Fruit fly (Drosophila melanogaster) whole organism, embryonic: ENCODE measurements around the gene CG5254.

Experiments
- Atf-2 ChIP-seq: fragments of 200-800 bp; sonication (Bioruptor generic); optimal IDR thresholded peaks from 2 replicates; lab custom pipeline; 2016; ENCODE audit warnings: missing biosample characterization, missing genetic modification characterization
- B-H1 ChIP-seq: fragments of 200-800 bp; sonication (Bioruptor generic); IDR thresholded peaks from 3 replicates; pipeline ENCODE4 v1.3.6; 2022; ENCODE audit warnings: missing biosample characterization, missing genetic modification characterization
- Bteb2 ChIP-seq: fragments of 200-800 bp; sonication (Bioruptor generic); optimal IDR thresholded peaks from 2 replicates; lab custom pipeline; 2016; ENCODE audit warnings: missing biosample characterization, missing genetic modification characterization
- CG10321 ChIP-seq: fragments of 200-800 bp; sonication (Bioruptor generic); IDR thresholded peaks from 2 replicates; pipeline ENCODE4 v1.3.6; 2022; ENCODE audit warnings: missing biosample characterization, missing genetic modification characterization
- CG10543 ChIP-seq: fragments of 200-800 bp; sonication (Bioruptor generic); optimal IDR thresholded peaks from 3 replicates; lab custom pipeline; 2017; ENCODE audit warnings: missing biosample characterization, mild to moderate bottlenecking, missing genetic modification characterization, moderate library complexity
- CG10959 ChIP-seq: fragments of 200-800 bp; sonication (Bioruptor generic); IDR thresholded peaks from 2 replicates; pipeline ENCODE4 v1.3.6; 2022; ENCODE audit warnings: missing biosample characterization, missing genetic modification characterization
- CG11398 ChIP-seq: fragments of 200-800 bp; sonication (Bioruptor generic); optimal IDR thresholded peaks from 2 replicates; lab custom pipeline; 2016; ENCODE audit warnings: missing biosample characterization, missing genetic modification characterization
- CG12104 ChIP-seq: fragments of 200-800 bp; sonication (Bioruptor generic); optimal IDR thresholded peaks from 3 replicates; lab custom pipeline; 2016; ENCODE audit warnings: missing biosample characterization, missing genetic modification characterization
- CG14441 ChIP-seq: fragments of 200-800 bp; sonication (Bioruptor generic); IDR thresholded peaks from 2 replicates; pipeline ENCODE4 v1.3.6; 2022; ENCODE audit warnings: missing biosample characterization, missing genetic modification characterization
- CG14710 ChIP-seq: fragments of 200-800 bp; sonication (Bioruptor generic); optimal IDR thresholded peaks from 3 replicates; lab custom pipeline; 2019; ENCODE audit warnings: missing biosample characterization, mild to moderate bottlenecking, missing genetic modification characterization, moderate library complexity
- CG17328 ChIP-seq: fragments of 200-800 bp; sonication (Bioruptor generic); IDR thresholded peaks from 2 replicates; pipeline ENCODE4 v1.3.6; 2022; ENCODE audit warnings: missing biosample characterization, missing genetic modification characterization
- CG17568 ChIP-seq: fragments of 200-800 bp; sonication (Bioruptor generic); optimal IDR thresholded peaks from 2 replicates; lab custom pipeline; 2018; ENCODE audit warnings: missing biosample characterization, mild to moderate bottlenecking, missing genetic modification characterization, moderate library complexity
- CG17829 ChIP-seq: fragments of 200-800 bp; optimal IDR thresholded peaks from 2 replicates; lab custom pipeline; 2019; ENCODE audit warnings: missing biosample characterization, mild to moderate bottlenecking, missing genetic modification characterization, moderate library complexity
- CG18476 ChIP-seq: fragments of 200-800 bp; sonication (Bioruptor generic); optimal IDR thresholded peaks from 2 replicates; lab custom pipeline; 2016; ENCODE audit warnings: missing biosample characterization, mild to moderate bottlenecking, missing genetic modification characterization
- CG2678 ChIP-seq: fragments of 200-800 bp; sonication (Bioruptor generic); optimal IDR thresholded peaks from 3 replicates; lab custom pipeline; 2019; ENCODE audit warnings: missing biosample characterization, mild to moderate bottlenecking, missing genetic modification characterization, moderate library complexity
- CG2712 ChIP-seq: fragments of 200-800 bp; optimal IDR thresholded peaks from 3 replicates; lab custom pipeline; 2019; ENCODE audit warnings: missing biosample characterization, mild to moderate bottlenecking, missing genetic modification characterization, moderate library complexity
- CG2889 ChIP-seq: fragments of 200-800 bp; sonication (Bioruptor generic); IDR thresholded peaks from 3 replicates; pipeline ENCODE4 v1.3.6; 2022; ENCODE audit warnings: missing biosample characterization, missing genetic modification characterization
- CG31388 ChIP-seq: fragments of 200-800 bp; sonication (Bioruptor generic); optimal IDR thresholded peaks from 2 replicates; lab custom pipeline; 2016; ENCODE audit warnings: missing biosample characterization, missing genetic modification characterization
- CG32772 ChIP-seq: fragments of 200-800 bp; sonication (Bioruptor generic); IDR thresholded peaks from 2 replicates; pipeline ENCODE4 v1.3.6; 2022; ENCODE audit warnings: missing biosample characterization, missing genetic modification characterization
- CG33557 ChIP-seq: fragments of 200-800 bp; sonication (Bioruptor generic); optimal IDR thresholded peaks from 2 replicates; lab custom pipeline; 2019; ENCODE audit warnings: missing biosample characterization, mild to moderate bottlenecking, missing genetic modification characterization, moderate library complexity
- CG6683 ChIP-seq: fragments of 200-800 bp; sonication (Bioruptor generic); optimal IDR thresholded peaks from 2 replicates; lab custom pipeline; 2017; ENCODE audit warnings: missing biosample characterization, mild to moderate bottlenecking, missing genetic modification characterization, missing genetic modification reagents
- CG8765 ChIP-seq: fragments of 200-800 bp; sonication (Bioruptor generic); IDR thresholded peaks from 2 replicates; pipeline ENCODE4 v1.3.6; 2022; ENCODE audit warnings: missing biosample characterization, missing genetic modification characterization
- D19B ChIP-seq: fragments of 200-800 bp; sonication (Bioruptor generic); optimal IDR thresholded peaks from 2 replicates; lab custom pipeline; 2017; ENCODE audit warnings: missing biosample characterization, mild to moderate bottlenecking, missing genetic modification characterization
- Dip3 ChIP-seq: fragments of 200-800 bp; sonication (Bioruptor generic); optimal IDR thresholded peaks from 3 replicates; lab custom pipeline; 2016; ENCODE audit warnings: missing biosample characterization, missing genetic modification characterization
- Gsc ChIP-seq: fragments of 200-800 bp; sonication (Bioruptor generic); IDR thresholded peaks from 2 replicates; pipeline ENCODE4 v1.3.6; 2022; ENCODE audit warnings: missing biosample characterization, missing genetic modification characterization
- Hand ChIP-seq: fragments of 200-800 bp; sonication (Bioruptor generic); optimal IDR thresholded peaks from 2 replicates; lab custom pipeline; 2017; ENCODE audit warnings: mild to moderate bottlenecking, missing biosample characterization, missing genetic modification reagents, missing genetic modification characterization
- HmgZ ChIP-seq: fragments of 200-800 bp; sonication (Bioruptor generic); optimal IDR thresholded peaks from 2 replicates; lab custom pipeline; 2018; ENCODE audit warnings: missing biosample characterization, mild to moderate bottlenecking, missing genetic modification characterization
- Lim3 ChIP-seq: fragments of 200-800 bp; sonication (Bioruptor generic); IDR thresholded peaks from 2 replicates; pipeline ENCODE4 v1.3.6; 2022; ENCODE audit warnings: missing biosample characterization, missing genetic modification characterization
- Lpt ChIP-seq: fragments of >200 bp; optimal IDR thresholded peaks from 2 replicates; lab custom pipeline; 2018; ENCODE audit warnings: missing biosample characterization, missing genetic modification characterization
- Optix ChIP-seq: fragments of 200-800 bp; sonication (Bioruptor generic); IDR thresholded peaks from 3 replicates; pipeline ENCODE4 v1.3.6; 2022; ENCODE audit warnings: missing biosample characterization, missing genetic modification characterization
- Sox102F ChIP-seq: fragments of 200-800 bp; sonication (Bioruptor generic); optimal IDR thresholded peaks from 2 replicates; lab custom pipeline; 2018; ENCODE audit warnings: missing biosample characterization, mild to moderate bottlenecking, missing genetic modification characterization, moderate library complexity
- Spps ChIP-seq: fragments of 200-800 bp; sonication (Bioruptor generic); optimal IDR thresholded peaks from 2 replicates; lab custom pipeline; 2018; ENCODE audit warnings: missing biosample characterization, mild to moderate bottlenecking, missing genetic modification characterization
- Ssrp ChIP-seq: fragments of 200-800 bp; sonication (Bioruptor generic); optimal IDR thresholded peaks from 2 replicates; lab custom pipeline; 2018; ENCODE audit warnings: missing biosample characterization, mild to moderate bottlenecking, missing genetic modification characterization, moderate library complexity
- YL-1 ChIP-seq: fragments of 200-800 bp; sonication (Bioruptor generic); optimal IDR thresholded peaks from 3 replicates; lab custom pipeline; 2017; ENCODE audit warnings: missing biosample characterization, mild to moderate bottlenecking, missing genetic modification characterization
- ara ChIP-seq: fragments of 200-800 bp; sonication (Bioruptor generic); IDR thresholded peaks from 2 replicates; pipeline ENCODE4 v1.3.6; 2022; ENCODE audit warnings: missing biosample characterization, missing genetic modification characterization
- bsh ChIP-seq, 2 experiments: fragments of 200-800 bp; sonication (Bioruptor generic); optimal IDR thresholded peaks; 2 replicates each; lab custom pipeline; 2017 to 2018; ENCODE audit warnings: mild to moderate bottlenecking in 2 of 2, missing biosample characterization in 2 of 2, missing genetic modification characterization in 2 of 2, moderate library complexity in 1 of 2
- chinmo ChIP-seq: fragments of 200-800 bp; sonication (Bioruptor generic); IDR thresholded peaks from 4 replicates; pipeline ENCODE4 v1.3.6; 2022; ENCODE audit warnings: missing biosample characterization, missing genetic modification characterization; ENCODE audit not compliant: partially characterized antibody
- ci ChIP-seq: fragments of 200-800 bp; sonication (Bioruptor generic); IDR thresholded peaks from 3 replicates; pipeline ENCODE4 v1.3.6; 2022; ENCODE audit warnings: missing biosample characterization, missing genetic modification characterization
- crc ChIP-seq: fragments of 200-800 bp; sonication (Bioruptor generic); optimal IDR thresholded peaks from 2 replicates; lab custom pipeline; 2016; ENCODE audit warnings: missing biosample characterization, missing genetic modification characterization
- crol ChIP-seq: fragments of 200-800 bp; sonication (Bioruptor generic); IDR thresholded peaks from 2 replicates; pipeline ENCODE4 v1.3.6; 2022; ENCODE audit warnings: missing biosample characterization, missing genetic modification characterization
- disco-r ChIP-seq: fragments of 200-800 bp; sonication (Bioruptor generic); optimal IDR thresholded peaks from 2 replicates; lab custom pipeline; 2016; ENCODE audit warnings: missing biosample characterization, missing genetic modification characterization
- fd64A ChIP-seq: fragments of 200-800 bp; sonication (Bioruptor generic); optimal IDR thresholded peaks from 3 replicates; lab custom pipeline; 2018; ENCODE audit warnings: missing biosample characterization, mild to moderate bottlenecking, missing genetic modification characterization
- grau ChIP-seq: fragments of 200-800 bp; optimal IDR thresholded peaks from 3 replicates; lab custom pipeline; 2019; ENCODE audit warnings: missing biosample characterization, mild to moderate bottlenecking, missing genetic modification characterization, moderate library complexity
- ham ChIP-seq: fragments of 200-800 bp; sonication (Bioruptor generic); IDR thresholded peaks from 2 replicates; pipeline ENCODE4 v1.3.6; 2022; ENCODE audit warnings: missing biosample characterization, missing genetic modification characterization
- hbn ChIP-seq: fragments of 200-800 bp; sonication (Bioruptor generic); IDR thresholded peaks from 2 replicates; pipeline ENCODE4 v1.3.6; 2022; ENCODE audit warnings: missing biosample characterization, missing genetic modification characterization; ENCODE audit not compliant: partially characterized antibody
- ind ChIP-seq: fragments of 200-800 bp; sonication (Bioruptor generic); optimal IDR thresholded peaks from 3 replicates; lab custom pipeline; 2016; ENCODE audit warnings: missing biosample characterization, missing genetic modification characterization
- nau ChIP-seq: fragments of 200-800 bp; sonication (Bioruptor generic); optimal IDR thresholded peaks from 3 replicates; lab custom pipeline; 2017; ENCODE audit warnings: missing biosample characterization, mild to moderate bottlenecking, missing genetic modification characterization, missing genetic modification reagents
- onecut ChIP-seq: fragments of 200-800 bp; sonication (Bioruptor generic); IDR thresholded peaks from 2 replicates; pipeline ENCODE4 v1.3.6; 2022; ENCODE audit warnings: missing biosample characterization, missing genetic modification characterization
- run ChIP-seq: fragments of 200-800 bp; sonication (Bioruptor generic); optimal IDR thresholded peaks from 3 replicates; lab custom pipeline; 2018; ENCODE audit warnings: missing biosample characterization, mild to moderate bottlenecking, missing genetic modification characterization
- sob ChIP-seq: fragments of 200-800 bp; sonication (Bioruptor generic); IDR thresholded peaks from 2 replicates; pipeline ENCODE4 v1.3.6; 2022; ENCODE audit warnings: missing biosample characterization, missing genetic modification characterization
- sug ChIP-seq: fragments of 200-800 bp; optimal IDR thresholded peaks from 2 replicates; lab custom pipeline; 2019; ENCODE audit warnings: missing biosample characterization, mild to moderate bottlenecking, missing genetic modification characterization, moderate library complexity
- z ChIP-seq: fragments of 200-800 bp; sonication (Bioruptor generic); IDR thresholded peaks from 3 replicates; pipeline ENCODE4 v1.3.6; 2022; ENCODE audit warnings: missing biosample characterization, missing genetic modification characterization

Gene CG5254

DNA sequence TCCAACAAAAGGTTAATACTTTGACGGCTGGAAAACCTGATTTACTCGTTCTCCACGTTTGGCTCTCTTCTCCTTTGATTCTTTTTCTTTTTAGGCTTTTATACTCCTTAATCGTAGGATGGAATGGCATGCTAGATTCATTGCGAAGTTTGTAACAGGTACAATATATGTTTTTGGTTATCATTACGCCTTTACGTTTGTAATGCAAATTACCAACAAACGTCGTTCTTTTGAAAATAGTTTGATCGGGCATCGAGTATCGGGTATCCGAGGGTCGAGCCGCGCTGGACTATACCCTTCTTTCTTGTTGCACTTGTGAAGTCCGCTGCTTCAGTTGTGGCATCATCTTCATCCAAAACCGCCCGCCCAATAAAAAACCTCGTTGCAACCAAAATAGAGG lies 38.3 kb upstream of the CG5254 start (continued):
- TF ChIP-seq CG17568 (GFP tag; lab: Kevin White, UChicago) (no peak), CG17328 (GFP tag; lab: Robert Waterston, UW) (peak; percentile 31; the same call in 1 of the 2 replicates), Ssrp (tag; lab: Kevin White, UChicago) (no peak), CG10543 (GFP tag; lab: Kevin White, UChicago) (no peak), Spps (tag; lab: Kevin White, UChicago) (no peak), CG2712 (peak; percentile 41), Dip3 (GFP tag; lab: Kevin White, UChicago) (no peak), CG8765 (no peak), hbn (GFP tag; lab: Robert Waterston, UW) (no peak), crc (GFP tag; lab: Kevin White, UChicago) (no peak), run (tag; lab: Kevin White, UChicago) (no peak), z (GFP tag; lab: Robert Waterston, UW) (no peak), CG11398 (no peak), CG31388 (GFP tag; lab: Kevin White, UChicago) (no peak), CG14710 (tag; lab: Kevin White, UChicago) (peak; percentile 3), ara (GFP tag; lab: Robert Waterston, UW) (peak; percentile 37; the same call in 1 of the 2 replicates), ci (GFP tag; lab: Robert Waterston, UW) (peak; percentile 64; the same call in 2 of the 3 replicates), Atf-2 (no peak), CG32772 (GFP tag; lab: Robert Waterston, UW) (no peak), CG14441 (GFP tag; lab: Robert Waterston, UW) (no peak), Lpt (GFP tag; lab: Kevin White, UChicago) (no peak), ind (GFP tag; lab: Kevin White, UChicago) (no peak), Optix (GFP tag; lab: Robert Waterston, UW) (0 out of 3 replicates have a peak, but pooled peaks have one; percentile 9), onecut (GFP tag; lab: Robert Waterston, UW) (no peak), Bteb2 (no peak), sug (tag; lab: Kevin White, UChicago) (no peak), grau (peak; percentile 3), CG18476 (GFP tag; lab: Kevin White, UChicago) (no peak), CG2889 (GFP tag; lab: Robert Waterston, UW) (no peak), D19B (GFP tag; lab: Kevin White, UChicago) (no peak), Hand (no peak), Gsc (GFP tag; lab: Robert Waterston, UW) (no peak), YL-1 (GFP tag; lab: Kevin White, UChicago) (no peak), CG10321 (GFP tag; lab: Robert Waterston, UW) (no peak), CG12104 (GFP tag; lab: Kevin White, UChicago) (no peak), nau (GFP tag; lab: Kevin White, UChicago) (no peak), disco-r (GFP tag; lab: Kevin White, UChicago) (no peak), Lim3 (GFP tag; lab: Robert Waterston, UW) (no peak), CG2678 (peak; percentile 2), ham (no peak), fd64A (no peak), CG6683 (no peak), HmgZ (no peak), Sox102F (GFP tag; lab: Kevin White, UChicago) (peak; percentile 33), CG17829 (peak; percentile 16), crol (GFP tag; lab: Robert Waterston, UW) (no peak), CG33557 (GFP tag; lab: Kevin White, UChicago) (peak; percentile 7), sob (no peak), chinmo (GFP tag; lab: Robert Waterston, UW) (no peak), B-H1 (GFP tag; lab: Robert Waterston, UW) (no peak), bsh (GFP tag; optimal IDR thresholded peaks at IDR 0.05; lab: Kevin White, UChicago) (peak; percentile 57 to 70), CG10959 (GFP tag; lab: Robert Waterston, UW) (no peak)
